Worm (Caenorhabditis elegans) whole organism, midembryonic: Measurements from ENCODE around the gene sek-1.

Experiments
- T22C8.4 ChIP-seq: fragments of 200-800 bp; sonication (Bioruptor generic); IDR thresholded peaks from 2 replicates; pipeline ENCODE4 v1.3.6; 2022; ENCODE audit warnings: missing genetic modification characterization, missing compliant biosample characterization
- cog-1 ChIP-seq: sonication (generic microtip); optimal IDR thresholded peaks from 2 replicates; lab custom pipeline; 2016; ENCODE audit warnings: missing genetic modification characterization, missing compliant biosample characterization

ce11 chrX:7787885-7788353 lies 28.6 kb upstream of the sek-1 start, which contains the start of gene ZK154.5:
- TF ChIP-seq cog-1 (tag; lab: Kevin White, UChicago) (peak; percentile 15), T22C8.4 (GFP tag; lab: Robert Waterston, UW) (0 out of 2 replicates have a peak, but pooled peaks have one; percentile 34)
